Worm (Caenorhabditis elegans): ENCODE results near the gene ifb-2.

ce11 chrII:5747312-5747711 is 2.7 kb upstream of the ifb-2 start:
- no peak for TF ChIP-seq ztf-11 (tag; optimal IDR thresholded peaks at IDR 0.05)
- no peak for TF ChIP-seq nhr-129 (tag; optimal IDR thresholded peaks at IDR 0.05)
- TF ChIP-seq snpc-4 (tag; optimal IDR thresholded peaks at IDR 0.05) = no peak
- TF ChIP-seq zag-1 (tag; optimal IDR thresholded peaks at IDR 0.05) = no peak
- TF ChIP-seq F13H6.1 (tag; optimal IDR thresholded peaks at IDR 0.05) = no peak
- TF ChIP-seq ZK546.5 (tag; optimal IDR thresholded peaks at IDR 0.05) = no peak
- TF ChIP-seq nhr-12 (tag; optimal IDR thresholded peaks at IDR 0.05) = no peak
